Fruit fly (Drosophila melanogaster) S2 (cell line): ENCODE results near the gene CG10311.

ENCODE experiments used
- CG8478 ChIP-seq: fragments of >200 bp; optimal IDR thresholded peaks from 2 replicates; lab custom pipeline; 2018
- CTCF ChIP-seq, 2 experiments: fragments of >200 bp; optimal IDR thresholded peaks; 2 replicates each; lab custom pipeline; 2018

dm6 chr3R:16337053-16337385 lies 19.8 kb downstream of the CG10311 start:
- no peak for TF ChIP-seq CG8478 (lab: Kevin White, UChicago)
- TF ChIP-seq CTCF (optimal IDR thresholded peaks at IDR 0.05; lab: Kevin White, UChicago) = no peak
